Fruit fly (Drosophila melanogaster): ENCODE data around the gene chas.

The chas gene

dm6 chrX:17702738-17703570 lies 4.4 kb upstream of the chas start, which contains the start of the genes CG8188 and par-6 (continued):
- TF ChIP-seq CG17186 (GFP tag; optimal IDR thresholded peaks at IDR 0.05) (peak; percentile 50), psq (GFP tag; optimal IDR thresholded peaks at IDR 0.05) (peak; percentile 50), btn (GFP tag; optimal IDR thresholded peaks at IDR 0.05) (peak; percentile 65), CG12155 (GFP tag; optimal IDR thresholded peaks at IDR 0.05) (peak; percentile 83), CG8765 (GFP tag; IDR thresholded peaks at IDR 0.05) (peak; percentile 91), CG7987 (GFP tag; optimal IDR thresholded peaks at IDR 0.05) (peak; percentile 31), pzg (GFP tag; optimal IDR thresholded peaks at IDR 0.05) (peak; percentile 47), CG4360 (GFP tag; IDR thresholded peaks at IDR 0.05) (peak; percentile 77), dimm (GFP tag; IDR thresholded peaks at IDR 0.05) (peak; percentile 11; the same call in 1 of the 2 replicates), CG15601 (tag; optimal IDR thresholded peaks at IDR 0.05) (peak; percentile 68), Neu2 (GFP tag; optimal IDR thresholded peaks at IDR 0.05; ENCODE audit: borderline replicate concordance) (no peak), Stat92E (GFP tag; optimal IDR thresholded peaks at IDR 0.05) (peak in 1 of 3 experiments; percentile 18), CG13424 (tag; optimal IDR thresholded peaks at IDR 0.05) (peak; percentile 86), scrt (GFP tag; optimal IDR thresholded peaks at IDR 0.05) (peak; percentile 76), CG8281 (tag; optimal IDR thresholded peaks at IDR 0.05) (peak; percentile 56), CG9215 (GFP tag; IDR thresholded peaks at IDR 0.05) (peak; percentile 89), C15 (GFP tag; IDR thresholded peaks at IDR 0.05) (peak; percentile 70; the same call in 1 of the 3 replicates), CG7928 (GFP tag; optimal IDR thresholded peaks at IDR 0.05) (peak; percentile 86), pros (GFP tag; optimal IDR thresholded peaks at IDR 0.05) (no peak), Bdp1 (GFP tag; optimal IDR thresholded peaks at IDR 0.05) (peak; percentile 74), CG31224 (GFP tag; IDR thresholded peaks at IDR 0.05) (peak; percentile 84), NFAT (GFP tag; IDR thresholded peaks at IDR 0.05) (peak; percentile 75), CG31441 (GFP tag; IDR thresholded peaks at IDR 0.05) (peak; percentile 79), maf-S (GFP tag; optimal IDR thresholded peaks at IDR 0.05) (peak; percentile 78), Bteb2 (GFP tag; optimal IDR thresholded peaks at IDR 0.05) (peak; percentile 76), en (GFP tag; optimal IDR thresholded peaks at IDR 0.05) (peak; percentile 41), CG6791 (GFP tag; IDR thresholded peaks at IDR 0.05; ENCODE audit: partially characterized antibody) (peak; percentile 55; the same call in 1 of the 3 replicates), az2 (GFP tag; optimal IDR thresholded peaks at IDR 0.05) (peak; percentile 88), Adf1 (GFP tag; IDR thresholded peaks at IDR 0.05) (peak; percentile 61), Nf-YA (GFP tag; IDR thresholded peaks at IDR 0.05) (peak; percentile 41; the same call in 1 of the 2 replicates), unpg (GFP tag; optimal IDR thresholded peaks at IDR 0.05) (peak; percentile 90), CG34376 (GFP tag; optimal IDR thresholded peaks at IDR 0.05) (peak; percentile 87), CG3726 (GFP tag; IDR thresholded peaks at IDR 0.05) (peak; percentile 77; the same call in 1 of the 3 replicates), knrl (GFP tag; IDR thresholded peaks at IDR 0.05; ENCODE audit: partially characterized antibody) (peak; percentile 75), nerfin-1 (tag; optimal IDR thresholded peaks at IDR 0.05) (peak; percentile 74), H2.0 (GFP tag; IDR thresholded peaks at IDR 0.05) (peak; percentile 78), tin (GFP tag; optimal IDR thresholded peaks at IDR 0.05) (peak; percentile 87), fu2 (GFP tag; optimal IDR thresholded peaks at IDR 0.05) (peak; percentile 87), org-1 (GFP tag; optimal IDR thresholded peaks at IDR 0.05) (peak; percentile 68), CG12769 (tag; optimal IDR thresholded peaks at IDR 0.05) (peak; percentile 78), fd102C (GFP tag; optimal IDR thresholded peaks at IDR 0.05) (peak; percentile 50), CG15073 (GFP tag; optimal IDR thresholded peaks at IDR 0.05) (peak; percentile 64), CG16813 (GFP tag; IDR thresholded peaks at IDR 0.05; ENCODE audit: partially characterized antibody) (peak; percentile 74), CG15269 (tag; optimal IDR thresholded peaks at IDR 0.05) (peak; percentile 83), dmrt11E (tag; optimal IDR thresholded peaks at IDR 0.05) (peak; percentile 85), CG12104 (GFP tag; optimal IDR thresholded peaks at IDR 0.05) (peak; percentile 69), CG11560 (tag; IDR thresholded peaks at IDR 0.05) (peak; percentile 73), p53 (GFP tag; optimal IDR thresholded peaks at IDR 0.05) (peak; percentile 68)

All from whole organism, embryonic.